Worm (Caenorhabditis elegans): Measurements from ENCODE around the gene ZK896.5.
A peak's percentile ranks its signal among the peaks of the same experiment; 100 is the strongest.

ZK896.5 gene

DNA sequence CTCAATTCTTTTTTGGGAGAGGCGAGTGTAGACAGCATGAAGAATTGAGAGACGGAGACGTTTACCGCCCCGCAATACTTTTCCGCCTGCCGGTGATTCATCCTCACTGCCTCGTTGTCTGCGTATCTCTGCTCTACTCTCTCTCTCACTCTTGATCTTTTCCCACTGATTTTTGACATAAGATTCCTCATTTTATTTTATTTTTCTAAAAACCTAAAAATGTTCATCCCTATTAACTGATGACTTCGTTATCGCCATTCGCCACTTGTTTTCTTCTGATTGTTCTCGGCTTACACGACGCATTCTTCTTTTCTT lies 45.1 kb downstream of the ZK896.5 start:
- no peak for TF ChIP-seq nhr-19 (GFP tag; conservative IDR thresholded peaks at IDR 0.05)
- no peak for TF ChIP-seq fkh-8 (tag; optimal IDR thresholded peaks at IDR 0.05)
- TF ChIP-seq ceh-8 (GFP tag; optimal IDR thresholded peaks at IDR 0.05), result no peak
- TF ChIP-seq unc-130 (tag; optimal IDR thresholded peaks at IDR 0.05), result no peak
- no peak for TF ChIP-seq efl-3 (GFP tag; optimal IDR thresholded peaks at IDR 0.05)
- no peak for TF ChIP-seq lir-3 (tag; optimal IDR thresholded peaks at IDR 0.05; ENCODE audit: poor library complexity)
- TF ChIP-seq pax-3 (tag; optimal IDR thresholded peaks at IDR 0.05), result no peak
- TF ChIP-seq efl-1 (optimal IDR thresholded peaks at IDR 0.05), result peak; percentile 14 to 27
- TF ChIP-seq efl-1 (GFP tag; optimal IDR thresholded peaks at IDR 0.05 in 1 of 2), result no peak
- TF ChIP-seq jun-1 (tag; optimal IDR thresholded peaks at IDR 0.05), result peak; percentile 38
- no peak for TF ChIP-seq Y116A8C.19 (tag; optimal IDR thresholded peaks at IDR 0.05; ENCODE audit: borderline replicate concordance)
- TF ChIP-seq swsn-7 (tag; optimal IDR thresholded peaks at IDR 0.05), result no peak
- no peak for TF ChIP-seq sup-37 (GFP tag; optimal IDR thresholded peaks at IDR 0.05)
- no peak for TF ChIP-seq lin-13 (GFP tag; optimal IDR thresholded peaks at IDR 0.05)
- TF ChIP-seq mep-1 (tag; optimal IDR thresholded peaks at IDR 0.05), result peak; percentile 25
- TF ChIP-seq tlp-1 (tag; optimal IDR thresholded peaks at IDR 0.05), result no peak
- TF ChIP-seq pqm-1 (tag; optimal IDR thresholded peaks at IDR 0.05), result no peak
- peak; percentile 71 for TF ChIP-seq nhr-85 (tag)
- TF ChIP-seq lsy-2 (tag; optimal IDR thresholded peaks at IDR 0.05), result no peak
- TF ChIP-seq sptf-1 (tag; optimal IDR thresholded peaks at IDR 0.05), result no peak
- no peak for TF ChIP-seq egl-13 (tag; optimal IDR thresholded peaks at IDR 0.05)
- TF ChIP-seq pag-3 (tag; optimal IDR thresholded peaks at IDR 0.05; ENCODE audit: borderline replicate concordance, insufficient read depth), result no peak
- TF ChIP-seq tbx-2 (tag; optimal IDR thresholded peaks at IDR 0.05), result peak; percentile 6
- peak; percentile 20 for TF ChIP-seq nhr-47 (tag; optimal IDR thresholded peaks at IDR 0.05)
- no peak for TF ChIP-seq zip-4 (GFP tag; optimal IDR thresholded peaks at IDR 0.05)
- TF ChIP-seq C16A3.4 (tag; optimal IDR thresholded peaks at IDR 0.05), result no peak
- no peak for TF ChIP-seq ets-5 (GFP tag; IDR thresholded peaks at IDR 0.05)
- TF ChIP-seq nhr-84 (tag; optimal IDR thresholded peaks at IDR 0.05), result no peak
- no peak for TF ChIP-seq hpl-2 (GFP tag; optimal IDR thresholded peaks at IDR 0.05)
- peak in 1 of 3 experiments; percentile 29 for TF ChIP-seq ceh-82 (tag; optimal IDR thresholded peaks at IDR 0.05)
- no peak for TF ChIP-seq hlh-4 (tag; optimal IDR thresholded peaks at IDR 0.05)
- TF ChIP-seq fos-1 (tag; optimal IDR thresholded peaks at IDR 0.05), result peak; percentile 94
- TF ChIP-seq snpc-4 (tag; optimal IDR thresholded peaks at IDR 0.05), result no peak
- no peak for TF ChIP-seq nhr-12 (tag; optimal IDR thresholded peaks at IDR 0.05)
- TF ChIP-seq alr-1 (tag; optimal IDR thresholded peaks at IDR 0.05; ENCODE audit: borderline replicate concordance), result no peak
- peak; percentile 10 for TF ChIP-seq snu-23 (GFP tag; optimal IDR thresholded peaks at IDR 0.05)
- TF ChIP-seq ceh-88 (GFP tag; IDR thresholded peaks at IDR 0.05), result no peak
- TF ChIP-seq rnt-1 (tag; optimal IDR thresholded peaks at IDR 0.05), result no peak
- peak; percentile 57 for TF ChIP-seq lin-14 (GFP tag; optimal IDR thresholded peaks at IDR 0.05)
- TF ChIP-seq lin-35 (GFP tag; optimal IDR thresholded peaks at IDR 0.05), result no peak
- TF ChIP-seq nhr-11 (tag; optimal IDR thresholded peaks at IDR 0.05), result no peak
- no peak for TF ChIP-seq xbp-1 (tag; optimal IDR thresholded peaks at IDR 0.05)
- no peak for TF ChIP-seq vab-15 (tag; optimal IDR thresholded peaks at IDR 0.05)
- TF ChIP-seq blmp-1 (tag; optimal IDR thresholded peaks at IDR 0.05), result peak; percentile 24
- TF ChIP-seq fkh-4 (tag; optimal IDR thresholded peaks at IDR 0.05; ENCODE audit: borderline replicate concordance), result no peak
- no peak for TF ChIP-seq fkh-10 (GFP tag; optimal IDR thresholded peaks at IDR 0.05)
